Worm (Caenorhabditis elegans): ENCODE measurements around the gene srlf-23.

- no peak for TF ChIP-seq Y48G9A.11 (GFP tag; IDR thresholded peaks at IDR 0.05)
- no peak for TF ChIP-seq mdt-29 (GFP tag; IDR thresholded peaks at IDR 0.05)
- no peak for TF ChIP-seq nhr-28 (tag; optimal IDR thresholded peaks at IDR 0.05)
- no peak for TF ChIP-seq unc-130 (GFP tag; optimal IDR thresholded peaks at IDR 0.05)
- TF ChIP-seq lin-39 (tag; optimal IDR thresholded peaks at IDR 0.05): no peak
- TF ChIP-seq dpl-1 (GFP tag; optimal IDR thresholded peaks at IDR 0.05): no peak
These were observed 18.1 kb upstream of the srlf-23 start, which contains the start of gene adh-5 for ce11 chrV:911474-911873.
